Fruit fly (Drosophila melanogaster): ENCODE results near the gene CG44227.
A peak's percentile ranks its signal among the peaks of the same experiment; 100 is the strongest.

Gene CG44227

dm6 chr3R:8715851-8716550, 31.0 kb upstream of the CG44227 start, which contains the start of gene TMEM216 (continued):
- no peak for TF ChIP-seq schlank (tag; optimal IDR thresholded peaks at IDR 0.05)
- no peak for TF ChIP-seq CG8765 (GFP tag; IDR thresholded peaks at IDR 0.05)
- peak; percentile 11 for TF ChIP-seq lbe (GFP tag; optimal IDR thresholded peaks at IDR 0.05)
- TF ChIP-seq CG12219 (GFP tag; optimal IDR thresholded peaks at IDR 0.05) = no peak
- TF ChIP-seq CG3407 (GFP tag; optimal IDR thresholded peaks at IDR 0.05) = no peak
- TF ChIP-seq CG2116 (GFP tag; optimal IDR thresholded peaks at IDR 0.05) = peak; percentile 80
- TF ChIP-seq Xbp1 (GFP tag; optimal IDR thresholded peaks at IDR 0.05) = no peak
- peak; percentile 99 for TF ChIP-seq MESR4 (GFP tag; optimal IDR thresholded peaks at IDR 0.05)
- TF ChIP-seq D (optimal IDR thresholded peaks at IDR 0.05) = no peak
- TF ChIP-seq D (GFP tag; optimal IDR thresholded peaks at IDR 0.05) = no peak
- peak in 1 of 2 experiments; percentile 100 for TF ChIP-seq Pdp1 (GFP tag; optimal IDR thresholded peaks at IDR 0.05)
- TF ChIP-seq ken (GFP tag; IDR thresholded peaks at IDR 0.05) = no peak
- TF ChIP-seq Stat92E (GFP tag; optimal IDR thresholded peaks at IDR 0.05) = peak in 1 of 3 experiments; percentile 33
- TF ChIP-seq CG30431 (GFP tag; optimal IDR thresholded peaks at IDR 0.05) = no peak
- peak; percentile 71; the same call in 3 of the 4 replicates for TF ChIP-seq Dll (GFP tag; IDR thresholded peaks at IDR 0.05; ENCODE audit: partially characterized antibody)
- no peak for TF ChIP-seq Dek (tag; optimal IDR thresholded peaks at IDR 0.05)
- TF ChIP-seq D19B (GFP tag; optimal IDR thresholded peaks at IDR 0.05) = no peak
- TF ChIP-seq CG17612 (GFP tag; IDR thresholded peaks at IDR 0.05) = no peak
- TF ChIP-seq Sry-δ (GFP tag; optimal IDR thresholded peaks at IDR 0.05) = peak; percentile 61
- no peak for TF ChIP-seq CG4282 (GFP tag; optimal IDR thresholded peaks at IDR 0.05)
- no peak for TF ChIP-seq jumu (GFP tag; optimal IDR thresholded peaks at IDR 0.05)
- TF ChIP-seq ewg (GFP tag; optimal IDR thresholded peaks at IDR 0.05) = no peak
- peak; percentile 25 for TF ChIP-seq MTF-1 (GFP tag; optimal IDR thresholded peaks at IDR 0.05; ENCODE audit: borderline replicate concordance)
- TF ChIP-seq CG18011 (GFP tag; optimal IDR thresholded peaks at IDR 0.05) = no peak
- peak; percentile 56 for TF ChIP-seq CG8924 (tag; optimal IDR thresholded peaks at IDR 0.05)
- no peak for TF ChIP-seq CG7786 (GFP tag; optimal IDR thresholded peaks at IDR 0.05)
- no peak for TF ChIP-seq zen (tag; optimal IDR thresholded peaks at IDR 0.05)
- TF ChIP-seq CG17359 (tag; optimal IDR thresholded peaks at IDR 0.05) = no peak
- TF ChIP-seq tio (GFP tag; optimal IDR thresholded peaks at IDR 0.05) = no peak
- no peak for TF ChIP-seq ase (GFP tag; IDR thresholded peaks at IDR 0.05)
- no peak for TF ChIP-seq CG12391 (tag; optimal IDR thresholded peaks at IDR 0.05)
- no peak for TF ChIP-seq oc (tag; optimal IDR thresholded peaks at IDR 0.05)
- TF ChIP-seq cato (GFP tag; optimal IDR thresholded peaks at IDR 0.05; ENCODE audit: borderline replicate concordance) = no peak
- TF ChIP-seq CG17385 (GFP tag; optimal IDR thresholded peaks at IDR 0.05) = peak; percentile 85
- no peak for TF ChIP-seq scrt (GFP tag; optimal IDR thresholded peaks at IDR 0.05)
- no peak for TF ChIP-seq ac (GFP tag; optimal IDR thresholded peaks at IDR 0.05)
- no peak for TF ChIP-seq tll (GFP tag; optimal IDR thresholded peaks at IDR 0.05)
- peak; percentile 85 for TF ChIP-seq Dp (GFP tag; optimal IDR thresholded peaks at IDR 0.05)
- TF ChIP-seq CG4617 (GFP tag; optimal IDR thresholded peaks at IDR 0.05; ENCODE audit: borderline replicate concordance) = peak; percentile 46
- peak; percentile 36 for TF ChIP-seq CG10543 (GFP tag; optimal IDR thresholded peaks at IDR 0.05)
- peak; percentile 85; the same call in 2 of the 3 replicates for TF ChIP-seq CG11560 (tag; IDR thresholded peaks at IDR 0.05)
- TF ChIP-seq CG11456 (GFP tag; IDR thresholded peaks at IDR 0.05) = no peak
- TF ChIP-seq YL-1 (GFP tag; optimal IDR thresholded peaks at IDR 0.05) = peak; percentile 90
- TF ChIP-seq CG4707 (GFP tag; optimal IDR thresholded peaks at IDR 0.05) = no peak
- no peak for TF ChIP-seq CG9817 (tag; optimal IDR thresholded peaks at IDR 0.05)
- TF ChIP-seq Dip3 (GFP tag; optimal IDR thresholded peaks at IDR 0.05) = no peak
- peak; percentile 24 for TF ChIP-seq gro (GFP tag; optimal IDR thresholded peaks at IDR 0.05)
- TF ChIP-seq CHES-1-like (GFP tag; optimal IDR thresholded peaks at IDR 0.05) = no peak
